Worm (Caenorhabditis elegans): ENCODE data around the gene lgc-56.

- TF ChIP-seq fkh-10 (GFP tag; optimal IDR thresholded peaks at IDR 0.05) (no peak), mec-3 (tag; optimal IDR thresholded peaks at IDR 0.05; ENCODE audit: borderline replicate concordance) (no peak), unc-42 (tag; optimal IDR thresholded peaks at IDR 0.05) (no peak), pqm-1 (tag; optimal IDR thresholded peaks at IDR 0.05) (no peak), ref-2 (tag; optimal IDR thresholded peaks at IDR 0.05) (no peak), ceh-45 (GFP tag; IDR thresholded peaks at IDR 0.05) (no peak), unc-3 (GFP tag; conservative IDR thresholded peaks at IDR 0.05) (no peak), unc-3 (tag; optimal IDR thresholded peaks at IDR 0.05) (no peak), zip-5 (tag; optimal IDR thresholded peaks at IDR 0.05) (no peak), nhr-232 (tag; optimal IDR thresholded peaks at IDR 0.05) (no peak), ceh-48 (tag; optimal IDR thresholded peaks at IDR 0.05) (no peak), ama-1 (optimal IDR thresholded peaks at IDR 0.05) (no peak), sdc-2 (tag; optimal IDR thresholded peaks at IDR 0.05) (no peak), ceh-9 (tag; optimal IDR thresholded peaks at IDR 0.05) (no peak), hlh-30 (tag; optimal IDR thresholded peaks at IDR 0.05; ENCODE audit: insufficient read depth) (no peak)
Observed at ce11 chrII:5084225-5084624, 46.0 kb upstream of the lgc-56 start.

Data from whole organism, late embryonic.